Worm (Caenorhabditis elegans) whole organism, late embryonic: ENCODE data around the gene T28A8.3.

Experiments
- K02D7.2 ChIP-seq: sonication (generic microtip); optimal IDR thresholded peaks from 2 replicates; lab custom pipeline; 2017; ENCODE audit warnings: mild to moderate bottlenecking, missing genetic modification characterization, missing compliant biosample characterization
- K09A11.1 ChIP-seq: sonication (generic microtip); optimal IDR thresholded peaks from 2 replicates; lab custom pipeline; 2017; ENCODE audit warnings: antibody characterized with exemption, mild to moderate bottlenecking, missing genetic modification characterization, missing compliant biosample characterization; ENCODE audit not compliant: insufficient read depth
- ama-1 ChIP-seq: fragments of 150-350 bp; optimal IDR thresholded peaks from 2 replicates; lab custom pipeline; 2014
- ceh-19 ChIP-seq: fragments of 200-800 bp; sonication (Bioruptor generic); optimal IDR thresholded peaks from 2 replicates; lab custom pipeline; 2018; ENCODE audit warnings: mild to moderate bottlenecking, missing genetic modification characterization, missing compliant biosample characterization
- ceh-24 ChIP-seq: sonication (generic microtip); optimal IDR thresholded peaks from 2 replicates; lab custom pipeline; 2016; ENCODE audit warnings: mild to moderate bottlenecking, missing genetic modification characterization, missing compliant biosample characterization
- ceh-31 ChIP-seq: sonication (generic microtip); optimal IDR thresholded peaks from 2 replicates; lab custom pipeline; 2016; ENCODE audit warnings: missing genetic modification characterization, missing compliant biosample characterization
- ceh-34 ChIP-seq: sonication (generic microtip); optimal IDR thresholded peaks from 2 replicates; lab custom pipeline; 2016; ENCODE audit warnings: mild to moderate bottlenecking, missing genetic modification characterization, missing compliant biosample characterization
- ceh-45 ChIP-seq: fragments of 200-800 bp; sonication (Bioruptor generic); IDR thresholded peaks from 2 replicates; pipeline ENCODE4 v1.3.6; 2022; ENCODE audit warnings: missing genetic modification reagents, missing genetic modification characterization, missing compliant biosample characterization
- ceh-9 ChIP-seq: sonication (generic microtip); optimal IDR thresholded peaks from 2 replicates; lab custom pipeline; 2016; ENCODE audit warnings: mild to moderate bottlenecking, missing genetic modification characterization, inconsistent platforms, missing compliant biosample characterization
- dmd-4 ChIP-seq: sonication (generic microtip); optimal IDR thresholded peaks from 2 replicates; lab custom pipeline; 2016; ENCODE audit warnings: borderline replicate concordance, missing genetic modification characterization, missing compliant biosample characterization
- elt-4 ChIP-seq: sonication (generic microtip); optimal IDR thresholded peaks from 2 replicates; lab custom pipeline; 2016; ENCODE audit warnings: missing genetic modification characterization, missing compliant biosample characterization
- ets-4 ChIP-seq: sonication (generic microtip); optimal IDR thresholded peaks from 2 replicates; lab custom pipeline; 2016; ENCODE audit warnings: missing genetic modification characterization, missing compliant biosample characterization
- fax-1 ChIP-seq: sonication (generic microtip); optimal IDR thresholded peaks from 2 replicates; lab custom pipeline; 2016; ENCODE audit warnings: missing genotype, missing genetic modification characterization, missing compliant biosample characterization
- fkh-10 ChIP-seq: fragments of 150-350 bp; optimal IDR thresholded peaks from 2 replicates; lab custom pipeline; 2014; ENCODE audit warnings: missing biosample characterization, missing genetic modification reagents, missing genetic modification characterization
- hlh-15 ChIP-seq: sonication (generic microtip); optimal IDR thresholded peaks from 2 replicates; lab custom pipeline; 2016; ENCODE audit warnings: missing genetic modification characterization, missing compliant biosample characterization
- hlh-6 ChIP-seq: sonication (generic microtip); optimal IDR thresholded peaks from 2 replicates; lab custom pipeline; 2016; ENCODE audit warnings: missing genotype, missing genetic modification characterization, missing compliant biosample characterization
- nfya-1 ChIP-seq: sonication (generic microtip); optimal IDR thresholded peaks from 2 replicates; lab custom pipeline; 2017; ENCODE audit warnings: missing genetic modification characterization, mild to moderate bottlenecking, missing compliant biosample characterization, antibody characterized with exemption, moderate library complexity
- pax-1 ChIP-seq: fragments of 150-350 bp; optimal IDR thresholded peaks from 2 replicates; lab custom pipeline; 2014; ENCODE audit warnings: missing biosample characterization, missing genetic modification characterization
- pha-2 ChIP-seq: sonication (generic microtip); optimal IDR thresholded peaks from 2 replicates; lab custom pipeline; 2017; ENCODE audit warnings: mild to moderate bottlenecking, missing genetic modification characterization, missing compliant biosample characterization
- pha-4 ChIP-seq: fragments of 150-350 bp; optimal IDR thresholded peaks from 2 replicates; lab custom pipeline; 2018; ENCODE audit warnings: missing biosample characterization, missing genetic modification reagents, missing genetic modification characterization
- pros-1 ChIP-seq: fragments of 150-350 bp; optimal IDR thresholded peaks from 2 replicates; lab custom pipeline; 2014; ENCODE audit warnings: missing biosample characterization, missing genetic modification reagents, missing genetic modification characterization
- sdc-2 ChIP-seq: sonication (generic microtip); optimal IDR thresholded peaks from 2 replicates; lab custom pipeline; 2016; ENCODE audit warnings: missing genotype, missing genetic modification characterization, missing compliant biosample characterization
- tbx-2 ChIP-seq: sonication (generic microtip); optimal IDR thresholded peaks from 2 replicates; lab custom pipeline; 2016; ENCODE audit warnings: missing genetic modification characterization, missing compliant biosample characterization
- unc-3 ChIP-seq, 2 experiments: fragments of 200-800 bp in 1 of 2; sonication (Bioruptor generic) in 1 of 2; sonication (generic microtip) in 1 of 2; conservative IDR thresholded peaks in 1 of 2; optimal IDR thresholded peaks in 1 of 2; 2 replicates each; pipeline versions ENCODE4 v1.3.6 to Lab custom; 2016 to 2022; ENCODE audit warnings: missing compliant biosample characterization in 2 of 2, missing genetic modification characterization in 2 of 2, missing genetic modification reagents in 1 of 2
- unc-42 ChIP-seq: sonication (generic microtip); optimal IDR thresholded peaks from 2 replicates; lab custom pipeline; 2016; ENCODE audit warnings: missing genotype, missing genetic modification characterization, missing compliant biosample characterization
- unc-86 ChIP-seq: sonication (generic microtip); optimal IDR thresholded peaks from 2 replicates; lab custom pipeline; 2016; ENCODE audit warnings: missing genetic modification characterization, missing compliant biosample characterization
- ztf-16 ChIP-seq: sonication (generic microtip); optimal IDR thresholded peaks from 2 replicates; lab custom pipeline; 2017; ENCODE audit warnings: missing genetic modification characterization, missing compliant biosample characterization

T28A8.3 gene

ce11 chrIII:13525118-13525839, 19.5 kb downstream of the T28A8.3 start (continued):
- 0 out of 2 replicates have a peak, but pooled peaks have one; percentile 19 for TF ChIP-seq ceh-45
- TF ChIP-seq ceh-19 (GFP tag; lab: Kevin White, UChicago), result peak; percentile 34
- no peak for TF ChIP-seq ceh-9 (tag; lab: Kevin White, UChicago)
- no peak for TF ChIP-seq ztf-16 (tag; lab: Kevin White, UChicago)

DNA sequence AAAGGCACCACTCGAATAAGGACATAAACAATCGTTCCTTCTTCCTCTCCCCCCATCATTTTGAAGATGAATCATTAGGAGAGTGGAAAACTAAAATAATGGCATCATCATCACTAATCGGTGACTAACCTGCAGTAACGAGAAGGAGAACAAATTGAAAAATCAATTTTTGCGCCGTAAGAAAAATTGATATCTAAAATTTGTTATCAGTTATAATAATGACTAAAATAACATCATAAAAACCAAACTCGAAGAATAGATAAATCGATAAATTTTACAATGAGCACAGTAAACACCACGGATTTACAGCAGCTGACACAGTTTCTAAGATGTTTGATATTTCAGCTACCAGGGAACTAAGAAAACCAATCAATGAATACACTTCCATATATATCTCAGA, 20.4 kb downstream of the T28A8.3 start:
- TF ChIP-seq K02D7.2 (tag; lab: Kevin White, UChicago) (no peak), pros-1 (tag; lab: Kevin White, UChicago) (no peak), K09A11.1 (tag; lab: Kevin White, UChicago) (no peak), fax-1 (tag; lab: Kevin White, UChicago) (no peak), elt-4 (no peak), nfya-1 (tag; lab: Kevin White, UChicago) (no peak)

DNA sequence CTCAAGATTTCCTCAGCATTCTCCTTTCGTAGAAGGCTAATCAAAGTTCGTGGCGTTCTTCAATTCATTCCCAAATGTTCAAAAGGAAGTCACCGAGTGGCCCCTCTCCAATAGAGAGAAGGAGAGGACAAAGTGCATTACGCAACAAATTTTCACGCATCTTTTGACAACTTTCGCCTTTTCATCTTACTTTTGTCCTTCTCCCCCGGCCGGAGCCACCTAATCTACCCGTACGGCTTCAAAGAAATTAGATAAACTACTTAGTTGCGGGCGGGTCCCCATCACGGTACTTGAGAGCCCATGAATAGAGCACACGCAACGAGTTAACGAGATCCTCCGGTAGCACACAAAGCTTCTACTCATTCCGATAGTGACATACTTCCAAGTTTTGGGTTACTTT, 20.9 kb downstream of the T28A8.3 start:
- TF ChIP-seq pha-4 (tag; lab: Kevin White, UChicago), result no peak
- peak; percentile 92 for TF ChIP-seq unc-42 (tag; lab: Kevin White, UChicago)
- TF ChIP-seq fkh-10 (GFP tag; lab: Kevin White, UChicago), result peak; percentile 85

DNA sequence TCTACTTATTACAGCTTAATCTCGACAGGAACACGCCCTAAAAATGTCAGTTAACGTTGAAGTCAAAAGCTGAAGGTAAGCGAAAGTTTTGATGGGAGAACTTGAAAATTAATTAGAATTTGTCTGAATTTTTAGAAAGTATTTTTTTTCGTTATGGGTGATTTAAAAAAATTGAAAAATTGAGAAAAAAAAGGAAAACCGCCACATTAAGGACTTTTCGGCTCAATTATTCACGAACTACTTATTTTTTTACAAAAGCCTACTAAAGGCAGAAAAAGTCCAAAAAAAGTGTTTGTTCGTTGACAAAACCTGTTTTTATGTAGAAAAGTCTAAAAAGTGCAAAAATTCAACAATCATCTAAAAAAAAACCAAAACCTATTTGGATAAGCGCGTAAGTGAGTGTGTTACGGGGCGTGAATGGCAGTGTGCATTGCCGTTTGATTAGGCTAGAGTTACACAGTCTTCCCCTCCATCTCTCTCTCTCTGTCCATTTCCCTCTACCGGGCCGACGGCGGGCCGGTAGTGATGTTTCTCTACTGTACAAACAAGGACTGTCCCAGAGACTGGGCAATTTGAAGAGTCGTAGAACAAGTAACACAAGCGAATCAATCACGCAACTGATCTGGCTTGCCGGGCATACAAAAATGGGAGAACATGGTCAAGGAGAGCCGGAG, 21.7 kb downstream of the T28A8.3 start, which contains the start of gene lron-13:
TSS of gene lron-13 (plus strand) at position 15 of the 674 bp plus-strand sequence.
- TF ChIP-seq ceh-24 (tag; lab: Kevin White, UChicago) (no peak), hlh-15 (no peak), ets-4 (tag; lab: Kevin White, UChicago) (no peak), hlh-6 (no peak), tbx-2 (tag; lab: Kevin White, UChicago) (peak; percentile 13), ceh-31 (tag; lab: Kevin White, UChicago) (no peak), ztf-16 (tag; lab: Kevin White, UChicago) (no peak), sdc-2 (tag; lab: Kevin White, UChicago) (no peak), dmd-4 (tag; lab: Kevin White, UChicago) (no peak), unc-3 (GFP tag; conservative IDR thresholded peaks at IDR 0.05; lab: Robert Waterston, UW) (no peak), unc-3 (tag; optimal IDR thresholded peaks at IDR 0.05; lab: Kevin White, UChicago) (no peak), pax-1 (tag; lab: Kevin White, UChicago) (no peak), K02D7.2 (tag; lab: Kevin White, UChicago) (no peak), pha-2 (tag; lab: Kevin White, UChicago) (peak; percentile 35), ama-1 (lab: Kevin White, UChicago) (no peak)

DNA sequence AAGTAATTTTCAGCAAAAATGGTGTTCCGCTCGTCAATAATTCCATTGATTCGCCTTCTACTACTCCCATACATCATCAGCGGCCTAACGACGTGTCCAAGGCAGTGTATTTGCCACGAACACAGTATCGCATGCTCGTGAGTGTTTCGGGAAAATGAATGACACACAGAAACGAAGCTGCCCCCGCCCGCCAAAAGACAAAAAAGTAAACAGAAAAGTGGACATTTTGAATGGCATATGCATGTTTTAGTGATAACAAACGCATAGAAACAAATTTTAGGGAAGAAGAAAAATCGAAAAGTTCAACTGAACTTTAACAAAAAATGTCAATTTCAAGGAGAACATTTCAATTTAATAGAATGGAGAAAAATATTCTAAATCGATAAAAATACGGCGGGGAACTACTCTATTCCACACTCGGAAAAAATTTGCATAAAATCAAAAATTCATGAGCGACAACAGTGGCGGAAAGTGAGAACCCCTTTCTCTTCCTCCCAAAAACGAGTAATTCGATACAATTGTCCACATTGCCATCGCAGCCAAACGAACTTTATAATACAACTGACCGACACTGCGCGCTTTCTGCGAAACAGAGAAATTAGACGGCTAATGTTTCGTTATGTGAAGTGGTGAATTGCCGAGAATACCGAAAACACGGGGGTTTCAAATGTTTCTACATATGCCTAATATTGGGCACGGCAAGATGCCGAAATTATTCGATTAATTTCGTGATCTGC, 22.9 kb downstream of the T28A8.3 start:
- TF ChIP-seq ceh-34 (tag; lab: Kevin White, UChicago) (peak; percentile 60), dmd-4 (tag; lab: Kevin White, UChicago) (no peak)

ce11 chrIII:13530017-13530416, 24.2 kb downstream of the T28A8.3 start:
- TF ChIP-seq nfya-1 (tag; lab: Kevin White, UChicago) (peak; percentile 26), unc-42 (tag; lab: Kevin White, UChicago) (peak; percentile 21), ceh-31 (tag; lab: Kevin White, UChicago) (peak; percentile 20), tbx-2 (tag; lab: Kevin White, UChicago) (peak; percentile 13), unc-86 (no peak), pha-2 (tag; lab: Kevin White, UChicago) (no peak)
- TF ChIP-seq, all 69 proteins: peak for 4
